Worm (Caenorhabditis elegans): Measurements from ENCODE around the gene R07A4.3.
A peak's percentile ranks its signal among the peaks of the same experiment; 100 is the strongest.

DNA sequence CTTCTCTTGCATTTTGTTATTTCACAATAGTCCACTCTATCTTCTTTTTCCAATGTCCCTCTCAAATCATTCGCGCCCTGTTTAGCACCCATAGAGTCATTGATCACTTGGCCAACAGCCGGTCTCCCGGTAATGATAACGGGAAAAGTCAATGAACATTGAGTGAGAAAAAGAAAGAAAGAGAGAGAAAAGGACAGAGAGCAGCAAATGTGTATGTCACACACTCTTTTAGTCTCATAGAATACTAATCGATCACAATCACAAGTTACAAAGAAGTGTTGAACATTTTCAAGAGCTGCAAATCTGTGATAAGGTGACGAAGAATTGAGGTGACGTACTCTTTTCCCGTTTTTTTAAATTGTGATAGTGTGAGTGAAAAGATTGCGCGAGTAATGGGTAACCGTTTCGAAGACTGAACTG lies 18.7 kb downstream of the R07A4.3 start:
- TF ChIP-seq efl-3 (GFP tag; optimal IDR thresholded peaks at IDR 0.05) (no peak), nhr-76 (tag; optimal IDR thresholded peaks at IDR 0.05) (no peak), elt-3 (tag; optimal IDR thresholded peaks at IDR 0.05) (peak in 5 of 6 experiments; percentile 36 to 76 (median 66)), skn-1 (tag; optimal IDR thresholded peaks at IDR 0.05) (peak; percentile 68), unc-62 (GFP tag; optimal IDR thresholded peaks at IDR 0.05) (no peak), mdl-1 (tag; optimal IDR thresholded peaks at IDR 0.05) (peak in 1 of 2 experiments; percentile 86), zag-1 (tag; optimal IDR thresholded peaks at IDR 0.05) (no peak), unc-86 (tag; optimal IDR thresholded peaks at IDR 0.05) (no peak), snpc-4 (tag; optimal IDR thresholded peaks at IDR 0.05) (no peak), aly-2 (tag; optimal IDR thresholded peaks at IDR 0.05) (no peak)
